Worm (Caenorhabditis elegans) whole organism, L1 larva: Measurements from ENCODE around the gene C33C12.7.

Source experiments
- aly-2 ChIP-seq: fragments of 150-350 bp; optimal IDR thresholded peaks from 2 replicates; lab custom pipeline; 2014; ENCODE audit warnings: missing biosample characterization, missing genetic modification characterization
- egl-27 ChIP-seq, 2 experiments: fragments of 150-350 bp in 1 of 2; sonication (generic microtip); optimal IDR thresholded peaks; 3 replicates each; lab custom pipeline; 2017 to 2018; ENCODE audit warnings: missing biosample characterization in 2 of 2, missing genetic modification characterization in 2 of 2, missing genetic modification reagents in 2 of 2
- fos-1 ChIP-seq: fragments of 150-350 bp; optimal IDR thresholded peaks from 2 replicates; lab custom pipeline; 2014; ENCODE audit warnings: missing biosample characterization, missing genetic modification characterization
- lin-13 ChIP-seq: fragments of 150-350 bp; optimal IDR thresholded peaks from 2 replicates; lab custom pipeline; 2014; ENCODE audit warnings: missing biosample characterization, missing genetic modification reagents, missing genetic modification characterization
- lin-15B ChIP-seq: fragments of 150-350 bp; sonication (generic microtip); optimal IDR thresholded peaks from 3 replicates; lab custom pipeline; 2014; ENCODE audit warnings: missing biosample characterization, missing genetic modification characterization
- mdl-1 ChIP-seq, 2 experiments: fragments of 150-350 bp; optimal IDR thresholded peaks; 2 replicates each; lab custom pipeline; 2014 to 2017; ENCODE audit warnings: missing biosample characterization in 2 of 2, missing genetic modification characterization in 2 of 2, inconsistent platforms in 1 of 2
- nhr-237 ChIP-seq: fragments of 150-350 bp; optimal IDR thresholded peaks from 2 replicates; lab custom pipeline; 2014; ENCODE audit warnings: missing biosample characterization, missing genetic modification characterization
- unc-62 ChIP-seq: fragments of 150-350 bp; optimal IDR thresholded peaks from 2 replicates; lab custom pipeline; 2014; ENCODE audit warnings: missing biosample characterization, missing genetic modification reagents, missing genetic modification characterization
- unc-86 ChIP-seq: sonication (generic microtip); optimal IDR thresholded peaks from 2 replicates; lab custom pipeline; 2016; ENCODE audit warnings: missing genetic modification characterization, missing compliant biosample characterization

DNA sequence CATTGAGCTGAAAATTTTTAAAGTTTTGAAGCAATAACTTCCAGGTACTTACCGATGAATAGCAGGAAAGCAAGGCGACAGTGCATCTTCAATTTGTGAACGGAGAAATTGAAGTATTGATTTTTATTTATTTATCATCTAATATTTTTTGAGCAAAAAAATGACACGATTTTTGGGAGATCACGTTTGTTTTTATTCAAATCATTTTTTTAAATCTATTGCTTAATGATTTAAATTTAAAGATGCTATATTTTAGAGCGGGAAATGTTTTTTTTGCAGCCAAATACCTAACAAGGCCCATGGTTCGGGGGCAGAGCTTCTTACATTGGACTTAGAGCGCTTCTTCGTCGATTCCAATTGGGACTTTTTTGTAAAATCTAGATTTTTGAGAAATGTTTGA lies 8.9 kb downstream of the C33C12.7 start, which contains the start of gene C33C12.4:
- TF ChIP-seq lin-15B (tag; lab: Kevin White, UChicago) (no peak), mdl-1 (tag; optimal IDR thresholded peaks at IDR 0.05; lab: Kevin White, UChicago) (no peak), nhr-237 (no peak), unc-62 (GFP tag; lab: Kevin White, UChicago) (no peak), aly-2 (tag; lab: Kevin White, UChicago) (no peak), fos-1 (tag; lab: Kevin White, UChicago) (no peak), lin-13 (GFP tag; lab: Kevin White, UChicago) (no peak), unc-86 (no peak), egl-27 (tag; optimal IDR thresholded peaks at IDR 0.05; lab: Kevin White, UChicago) (no peak)
